Fruit fly (Drosophila melanogaster) whole organism, wandering third instar larva: ENCODE measurements around the gene Cdc6.

ENCODE experiments used
- CG32264 ChIP-seq: fragments of 200-800 bp; sonication (Bioruptor generic); optimal IDR thresholded peaks from 2 replicates; lab custom pipeline; 2016; ENCODE audit warnings: missing biosample characterization, missing genetic modification characterization
- CG9705 ChIP-seq: fragments of 200-800 bp; sonication (Bioruptor generic); optimal IDR thresholded peaks from 2 replicates; lab custom pipeline; 2018; ENCODE audit warnings: missing biosample characterization, mild to moderate bottlenecking, missing genetic modification characterization
- CrebA ChIP-seq: fragments of 200-800 bp; sonication (Bioruptor generic); optimal IDR thresholded peaks from 2 replicates; lab custom pipeline; 2016; ENCODE audit warnings: missing biosample characterization, mild to moderate bottlenecking, missing genetic modification characterization, borderline replicate concordance
- Dfd ChIP-seq: fragments of >200 bp; optimal IDR thresholded peaks from 2 replicates; lab custom pipeline; 2017; ENCODE audit warnings: missing biosample characterization, missing genetic modification characterization
- Dif ChIP-seq: fragments of 200-275, 200-300 bp; sonication (Bioruptor generic); optimal IDR thresholded peaks from 2 replicates; lab custom pipeline; 2018; ENCODE audit warnings: missing biosample characterization, missing genetic modification characterization; ENCODE audit not compliant: partially characterized antibody
- HLH106 ChIP-seq: fragments of 200-800 bp; optimal IDR thresholded peaks from 3 replicates; lab custom pipeline; 2019; ENCODE audit warnings: missing biosample characterization, mild to moderate bottlenecking, missing genetic modification characterization, moderate library complexity
- Hnf4 ChIP-seq: fragments of 200-800 bp; sonication (Bioruptor generic); optimal IDR thresholded peaks from 2 replicates; lab custom pipeline; 2016; ENCODE audit warnings: missing biosample characterization, mild to moderate bottlenecking, missing genetic modification characterization
- Hr78 ChIP-seq: fragments of >200 bp; optimal IDR thresholded peaks from 2 replicates; lab custom pipeline; 2017; ENCODE audit warnings: missing biosample characterization, missing genetic modification characterization
- Hr83 ChIP-seq: fragments of 200-300 bp; sonication (Bioruptor generic); optimal IDR thresholded peaks from 2 replicates; lab custom pipeline; 2016; ENCODE audit warnings: missing biosample characterization, mild to moderate bottlenecking, missing genetic modification characterization, moderate library complexity; ENCODE audit not compliant: poor library complexity, severe bottlenecking
- Jra ChIP-seq: sonication (Bioruptor generic); optimal IDR thresholded peaks from 2 replicates; lab custom pipeline; 2016; ENCODE audit warnings: missing biosample characterization, missing genetic modification characterization
- Mio ChIP-seq: sonication (Bioruptor generic); optimal IDR thresholded peaks from 2 replicates; lab custom pipeline; 2016; ENCODE audit warnings: missing biosample characterization, missing genetic modification characterization
- Myc ChIP-seq: fragments of >200 bp; optimal IDR thresholded peaks from 2 replicates; lab custom pipeline; 2017
- N ChIP-seq: fragments of >200 bp; optimal IDR thresholded peaks from 2 replicates; lab custom pipeline; 2018; ENCODE audit warnings: missing biosample characterization, missing external identifiers, missing genetic modification characterization
- OdsH ChIP-seq: fragments of 200-800 bp; sonication (Bioruptor generic); optimal IDR thresholded peaks from 2 replicates; lab custom pipeline; 2016; ENCODE audit warnings: missing biosample characterization, mild to moderate bottlenecking, missing genetic modification characterization
- Rel ChIP-seq, 2 experiments: fragments of 200-800 bp; sonication (Bioruptor generic) in 1 of 2; optimal IDR thresholded peaks; 2 replicates in 1 of 2; 3 replicates in 1 of 2; lab custom pipeline; 2016 to 2019; ENCODE audit warnings: mild to moderate bottlenecking in 2 of 2, missing biosample characterization in 2 of 2, missing genetic modification characterization in 2 of 2, moderate library complexity in 1 of 2
- Sp1 ChIP-seq: fragments of 200-800 bp; sonication (Bioruptor generic); optimal IDR thresholded peaks from 3 replicates; lab custom pipeline; 2019; ENCODE audit warnings: missing biosample characterization, mild to moderate bottlenecking, missing genetic modification characterization, moderate library complexity
- Vsx2 ChIP-seq: fragments of 200-300, 225-300 bp; sonication (Bioruptor generic); optimal IDR thresholded peaks from 2 replicates; lab custom pipeline; 2018; ENCODE audit warnings: missing biosample characterization, missing genetic modification characterization; ENCODE audit not compliant: partially characterized antibody
- br ChIP-seq: fragments of 200-800 bp; sonication (Bioruptor generic); optimal IDR thresholded peaks from 2 replicates; lab custom pipeline; 2016; ENCODE audit warnings: missing biosample characterization, missing genetic modification characterization
- brk ChIP-seq: fragments of 200-800 bp; sonication (Bioruptor generic); optimal IDR thresholded peaks from 2 replicates; lab custom pipeline; 2016; ENCODE audit warnings: missing biosample characterization, mild to moderate bottlenecking, missing genetic modification characterization
- dl ChIP-seq, 2 experiments: fragments of 175-275, 200-275 bp in 1 of 2; fragments of 200-275 bp in 1 of 2; sonication (Bioruptor generic); optimal IDR thresholded peaks; lab custom pipeline; 2018; ENCODE audit warnings: mild to moderate bottlenecking in 2 of 2, missing biosample characterization in 2 of 2, missing genetic modification characterization in 2 of 2, moderate library complexity in 2 of 2; ENCODE audit not compliant: partially characterized antibody in 2 of 2, insufficient read depth in 1 of 2
- dmrt93B ChIP-seq: fragments of 200-800 bp; sonication (Bioruptor generic); optimal IDR thresholded peaks from 2 replicates; lab custom pipeline; 2018; ENCODE audit warnings: missing biosample characterization, mild to moderate bottlenecking, missing genetic modification characterization
- dsf ChIP-seq: sonication (Bioruptor generic); optimal IDR thresholded peaks from 2 replicates; lab custom pipeline; 2016; ENCODE audit warnings: missing biosample characterization, missing genetic modification characterization, borderline replicate concordance
- ey ChIP-seq: fragments of 200-800 bp; sonication (Bioruptor generic); optimal IDR thresholded peaks from 2 replicates; lab custom pipeline; 2016; ENCODE audit warnings: missing biosample characterization, missing genetic modification characterization
- foxo ChIP-seq, 2 experiments: fragments of 200-800 bp; sonication (Bioruptor generic); optimal IDR thresholded peaks; 2 replicates in 1 of 2; 3 replicates in 1 of 2; lab custom pipeline; 2016 to 2017; ENCODE audit warnings: missing biosample characterization in 2 of 2, missing genetic modification characterization in 2 of 2
- fru ChIP-seq: fragments of 200-800 bp; sonication (Bioruptor generic); optimal IDR thresholded peaks from 3 replicates; lab custom pipeline; 2016; ENCODE audit warnings: missing biosample characterization, mild to moderate bottlenecking, missing genetic modification characterization
- h ChIP-seq: fragments of 200-800 bp; sonication (Bioruptor generic); optimal IDR thresholded peaks from 3 replicates; lab custom pipeline; 2016; ENCODE audit warnings: missing biosample characterization, mild to moderate bottlenecking, missing genetic modification characterization
- jim ChIP-seq: fragments of 175-275, 200-325 bp; sonication (Bioruptor generic); optimal IDR thresholded peaks from 2 replicates; lab custom pipeline; 2016; ENCODE audit warnings: missing biosample characterization, mild to moderate bottlenecking, missing genetic modification characterization
- lola ChIP-seq: fragments of >200 bp; optimal IDR thresholded peaks from 2 replicates; lab custom pipeline; 2017; ENCODE audit warnings: missing biosample characterization, missing genetic modification characterization
- pan ChIP-seq: fragments of >200 bp; optimal IDR thresholded peaks from 2 replicates; lab custom pipeline; 2017
- psq ChIP-seq: fragments of 200-800 bp; sonication (Bioruptor generic); optimal IDR thresholded peaks from 3 replicates; lab custom pipeline; 2017; ENCODE audit warnings: missing biosample characterization, mild to moderate bottlenecking, missing genetic modification characterization, moderate library complexity
- rgr ChIP-seq: fragments of 200-800 bp; sonication (Bioruptor generic); optimal IDR thresholded peaks from 3 replicates; lab custom pipeline; 2016; ENCODE audit warnings: missing biosample characterization, mild to moderate bottlenecking, missing genetic modification characterization
- sage ChIP-seq: fragments of 200-800 bp; sonication (Bioruptor generic); optimal IDR thresholded peaks from 2 replicates; lab custom pipeline; 2016; ENCODE audit warnings: missing biosample characterization, mild to moderate bottlenecking, missing genetic modification characterization
- sv ChIP-seq: fragments of 200-800 bp; sonication (Bioruptor generic); optimal IDR thresholded peaks from 3 replicates; lab custom pipeline; 2016; ENCODE audit warnings: missing biosample characterization, missing genetic modification characterization
- tai ChIP-seq: sonication (Bioruptor generic); optimal IDR thresholded peaks from 2 replicates; lab custom pipeline; 2016; ENCODE audit warnings: missing biosample characterization, missing genetic modification characterization
- usp ChIP-seq: fragments of >200 bp; optimal IDR thresholded peaks from 2 replicates; lab custom pipeline; 2017; ENCODE audit warnings: missing biosample characterization, missing genetic modification characterization
- woc ChIP-seq: sonication (Bioruptor generic); optimal IDR thresholded peaks from 2 replicates; lab custom pipeline; 2016; ENCODE audit warnings: missing biosample characterization, mild to moderate bottlenecking, missing genetic modification characterization

Gene Cdc6

dm6 chr3L:8616935-8617334 is 16.9 kb downstream of the Cdc6 start, which contains the start of gene S-Lap1:
TSS of gene S-Lap1 (plus strand) at chr3L:8617235.
- TF ChIP-seq N (no peak), sv (GFP tag; lab: Kevin White, UChicago) (no peak), br (GFP tag; lab: Kevin White, UChicago) (no peak), tai (GFP tag; lab: Kevin White, UChicago) (no peak), Hr78 (GFP tag; lab: Kevin White, UChicago) (no peak)

- no peak for TF ChIP-seq CG9705 (GFP tag; lab: Kevin White, UChicago)
- no peak for TF ChIP-seq psq (GFP tag; lab: Kevin White, UChicago)
- no peak for TF ChIP-seq Rel (GFP tag; optimal IDR thresholded peaks at IDR 0.05; lab: Kevin White, UChicago)
- TF ChIP-seq Rel (tag; optimal IDR thresholded peaks at IDR 0.05; lab: Kevin White, UChicago) = no peak
- no peak for TF ChIP-seq Jra (GFP tag; lab: Kevin White, UChicago)
- no peak for TF ChIP-seq Mio (GFP tag; lab: Kevin White, UChicago)
- TF ChIP-seq h = peak; percentile 20
- TF ChIP-seq Dif (GFP tag; lab: Kevin White, UChicago) = no peak
- TF ChIP-seq woc = no peak
- no peak for TF ChIP-seq rgr
- TF ChIP-seq fru (GFP tag; lab: Kevin White, UChicago) = peak; percentile 15
- TF ChIP-seq HLH106 (tag; lab: Kevin White, UChicago) = no peak
- no peak for TF ChIP-seq lola (GFP tag; lab: Kevin White, UChicago)
- TF ChIP-seq ey (GFP tag; lab: Kevin White, UChicago) = peak; percentile 34
- no peak for TF ChIP-seq brk (GFP tag; lab: Kevin White, UChicago)
- peak in 1 of 2 experiments; percentile 21 for TF ChIP-seq foxo (GFP tag; optimal IDR thresholded peaks at IDR 0.05; lab: Kevin White, UChicago)
- TF ChIP-seq, all 38 proteins: peak for 4
These were observed 26.4 kb downstream of the Cdc6 start for dm6 chr3L:8607449-8607848.

dm6 chr3L:8603880-8604692 is 29.8 kb downstream of the Cdc6 start, which contains the start of the genes CG5989 and CG6282:
TSS of gene CG5989 (minus strand) at chr3L:8604149.
TSS of gene CG6282 (plus strand) at chr3L:8604657.
- TF ChIP-seq br (GFP tag; lab: Kevin White, UChicago) = no peak
- TF ChIP-seq Myc (lab: Kevin White, UChicago) = peak; percentile 61
- no peak for TF ChIP-seq N
- TF ChIP-seq dsf (GFP tag; lab: Kevin White, UChicago) = no peak
- TF ChIP-seq sv (GFP tag; lab: Kevin White, UChicago) = peak; percentile 8
- TF ChIP-seq tai (GFP tag; lab: Kevin White, UChicago) = no peak

- no peak for TF ChIP-seq Mio (GFP tag; lab: Kevin White, UChicago)
- peak; percentile 95 for TF ChIP-seq h
- no peak for TF ChIP-seq Rel (GFP tag; optimal IDR thresholded peaks at IDR 0.05; lab: Kevin White, UChicago)
- peak; percentile 80 for TF ChIP-seq Rel (tag; optimal IDR thresholded peaks at IDR 0.05; lab: Kevin White, UChicago)
- no peak for TF ChIP-seq N
- TF ChIP-seq rgr = peak; percentile 98
- TF ChIP-seq foxo (GFP tag; optimal IDR thresholded peaks at IDR 0.05; lab: Kevin White, UChicago) = peak; percentile 84 to 91
- no peak for TF ChIP-seq brk (GFP tag; lab: Kevin White, UChicago)
- TF ChIP-seq HLH106 (tag; lab: Kevin White, UChicago) = peak; percentile 91
- peak; percentile 98 for TF ChIP-seq Hr83 (GFP tag; lab: Kevin White, UChicago)
- peak; percentile 99 for TF ChIP-seq fru (GFP tag; lab: Kevin White, UChicago)
- TF ChIP-seq Dif (GFP tag; lab: Kevin White, UChicago) = no peak
- peak; percentile 95 for TF ChIP-seq br (GFP tag; lab: Kevin White, UChicago)
- no peak for TF ChIP-seq Dfd (GFP tag; lab: Kevin White, UChicago)
- TF ChIP-seq sv (GFP tag; lab: Kevin White, UChicago) = peak; percentile 87
- TF ChIP-seq Sp1 (GFP tag; lab: Kevin White, UChicago) = peak; percentile 93
- peak; percentile 94 for TF ChIP-seq CG9705 (GFP tag; lab: Kevin White, UChicago)
- TF ChIP-seq OdsH (GFP tag; lab: Kevin White, UChicago) = peak; percentile 88
- TF ChIP-seq jim (GFP tag; lab: Kevin White, UChicago) = no peak
- TF ChIP-seq Myc (lab: Kevin White, UChicago) = peak; percentile 71
- no peak for TF ChIP-seq woc
- TF ChIP-seq sage (GFP tag; lab: Kevin White, UChicago) = no peak
- no peak for TF ChIP-seq CrebA (GFP tag; lab: Kevin White, UChicago)
- no peak for TF ChIP-seq Jra (GFP tag; lab: Kevin White, UChicago)
- no peak for TF ChIP-seq Hnf4 (GFP tag; lab: Kevin White, UChicago)
- no peak for TF ChIP-seq pan (lab: Kevin White, UChicago)
- no peak for TF ChIP-seq tai (GFP tag; lab: Kevin White, UChicago)
- no peak for TF ChIP-seq lola (GFP tag; lab: Kevin White, UChicago)
- TF ChIP-seq CG32264 (GFP tag; lab: Kevin White, UChicago) = peak; percentile 87
- TF ChIP-seq ey (GFP tag; lab: Kevin White, UChicago) = peak; percentile 78
- no peak for TF ChIP-seq Vsx2 (GFP tag; lab: Kevin White, UChicago)
- no peak for TF ChIP-seq dl (GFP tag; optimal IDR thresholded peaks at IDR 0.05; lab: Kevin White, UChicago; ENCODE audit: insufficient read depth in 1 of 2, partially characterized antibody in 2 of 2)
- TF ChIP-seq usp (GFP tag; lab: Kevin White, UChicago) = no peak
- TF ChIP-seq dmrt93B (GFP tag; lab: Kevin White, UChicago) = peak; percentile 96
These were observed 33.0 kb downstream of the Cdc6 start, which contains the start of the genes Nelf-E and RpL14 for dm6 chr3L:8600752-8601433. TSS of gene Nelf-E (minus strand) at chr3L:8600879. TSS of gene RpL14 (plus strand) at chr3L:8601006.
